Fruit fly (Drosophila melanogaster): Measurements from ENCODE around the gene RhoGAP15B.

The RhoGAP15B gene

dm6 chrX:16942735-16943514, at the start of gene RhoGAP15B, which contains the start of gene CG13001:
Gene RhoGAP15B (plus strand): TSS chrX:16943290.
Gene CG13001 (minus strand): TSS chrX:16942871.
- TF ChIP-seq dm (GFP tag; optimal IDR thresholded peaks at IDR 0.05), result no peak
- TF ChIP-seq Rx (GFP tag; IDR thresholded peaks at IDR 0.05), result no peak
- no peak for TF ChIP-seq CG4404 (GFP tag; IDR thresholded peaks at IDR 0.05)
- no peak for TF ChIP-seq B-H1 (GFP tag; IDR thresholded peaks at IDR 0.05)
- TF ChIP-seq nmo (GFP tag; optimal IDR thresholded peaks at IDR 0.05), result peak; percentile 20
- TF ChIP-seq Hey (tag; optimal IDR thresholded peaks at IDR 0.05), result no peak
- TF ChIP-seq BEAF-32 (GFP tag; optimal IDR thresholded peaks at IDR 0.05), result peak; percentile 90
- TF ChIP-seq CG8290 (GFP tag; optimal IDR thresholded peaks at IDR 0.05), result no peak
- TF ChIP-seq CG8290 (tag; optimal IDR thresholded peaks at IDR 0.05), result peak in 1 of 2 experiments; percentile 38
- TF ChIP-seq CG12299 (tag; optimal IDR thresholded peaks at IDR 0.05), result no peak
- peak; percentile 14; the same call in 1 of the 4 replicates for TF ChIP-seq chinmo (GFP tag; IDR thresholded peaks at IDR 0.05; ENCODE audit: partially characterized antibody)
- TF ChIP-seq CG14667 (GFP tag; IDR thresholded peaks at IDR 0.05), result no peak
- TF ChIP-seq otp (GFP tag; IDR thresholded peaks at IDR 0.05), result no peak
- no peak for TF ChIP-seq Chrac-16 (GFP tag; optimal IDR thresholded peaks at IDR 0.05)
- TF ChIP-seq Ravus (GFP tag; IDR thresholded peaks at IDR 0.05), result no peak
- TF ChIP-seq h (optimal IDR thresholded peaks at IDR 0.05), result no peak
- peak; percentile 88 for TF ChIP-seq amos (GFP tag; IDR thresholded peaks at IDR 0.05; ENCODE audit: partially characterized antibody)
- TF ChIP-seq CG5180 (GFP tag; optimal IDR thresholded peaks at IDR 0.05), result no peak
- TF ChIP-seq tx (GFP tag; optimal IDR thresholded peaks at IDR 0.05), result no peak
- TF ChIP-seq CG7372 (GFP tag; IDR thresholded peaks at IDR 0.05), result no peak
- peak; percentile 36 for TF ChIP-seq trem (tag; optimal IDR thresholded peaks at IDR 0.05)
- no peak for TF ChIP-seq Vsx1 (GFP tag; optimal IDR thresholded peaks at IDR 0.05)
- no peak for TF ChIP-seq pum (GFP tag; optimal IDR thresholded peaks at IDR 0.05)
- TF ChIP-seq CG15696 (tag; optimal IDR thresholded peaks at IDR 0.05), result no peak
- TF ChIP-seq slou (GFP tag; optimal IDR thresholded peaks at IDR 0.05), result no peak
- no peak for TF ChIP-seq CG13123 (GFP tag; optimal IDR thresholded peaks at IDR 0.05)
- TF ChIP-seq Xbp1 (GFP tag; optimal IDR thresholded peaks at IDR 0.05), result no peak
- no peak for TF ChIP-seq ftz-f1 (GFP tag; optimal IDR thresholded peaks at IDR 0.05)
- no peak for TF ChIP-seq CG32532 (GFP tag; IDR thresholded peaks at IDR 0.05)
- no peak for TF ChIP-seq Gug (GFP tag; IDR thresholded peaks at IDR 0.05)
- no peak for TF ChIP-seq CG11723 (GFP tag; optimal IDR thresholded peaks at IDR 0.05)
- TF ChIP-seq cg (GFP tag; optimal IDR thresholded peaks at IDR 0.05), result no peak
- TF ChIP-seq prd (optimal IDR thresholded peaks at IDR 0.05), result no peak
- no peak for TF ChIP-seq prd (GFP tag; IDR thresholded peaks at IDR 0.05)
- peak; percentile 30; the same call in 1 of the 3 replicates for TF ChIP-seq row (GFP tag; IDR thresholded peaks at IDR 0.05)
- TF ChIP-seq CG3847 (GFP tag; IDR thresholded peaks at IDR 0.05), result peak; percentile 15; the same call in 1 of the 2 replicates
- TF ChIP-seq CG12391 (tag; optimal IDR thresholded peaks at IDR 0.05), result no peak
- no peak for TF ChIP-seq CG1647 (GFP tag; optimal IDR thresholded peaks at IDR 0.05)
- TF ChIP-seq eyg (GFP tag; optimal IDR thresholded peaks at IDR 0.05), result no peak
- TF ChIP-seq ci (GFP tag; IDR thresholded peaks at IDR 0.05), result no peak
- no peak for TF ChIP-seq sr (GFP tag; IDR thresholded peaks at IDR 0.05)
- no peak for TF ChIP-seq Usf (GFP tag; optimal IDR thresholded peaks at IDR 0.05)
- no peak for TF ChIP-seq CG9609 (GFP tag; optimal IDR thresholded peaks at IDR 0.05)
- no peak for TF ChIP-seq CG18619 (GFP tag; optimal IDR thresholded peaks at IDR 0.05)
- no peak for TF ChIP-seq CG18011 (GFP tag; optimal IDR thresholded peaks at IDR 0.05)
- no peak for TF ChIP-seq Ets65A (GFP tag)
- TF ChIP-seq Mad (GFP tag; optimal IDR thresholded peaks at IDR 0.05), result no peak
- no peak for TF ChIP-seq bowl (GFP tag; IDR thresholded peaks at IDR 0.05)
- no peak for TF ChIP-seq CG1603 (tag; optimal IDR thresholded peaks at IDR 0.05)
- TF ChIP-seq CG12659 (GFP tag; optimal IDR thresholded peaks at IDR 0.05), result peak; percentile 4
- no peak for TF ChIP-seq gt (GFP tag; IDR thresholded peaks at IDR 0.05)
- no peak for TF ChIP-seq her (GFP tag; optimal IDR thresholded peaks at IDR 0.05)

Measured in whole organism, embryonic.